Worm (Caenorhabditis elegans) whole organism, late embryonic: ENCODE measurements around the gene pdk-1.

Experiments used
- ceh-45 ChIP-seq: fragments of 200-800 bp; sonication (Bioruptor generic); IDR thresholded peaks from 2 replicates; pipeline ENCODE4 v1.3.6; 2022; ENCODE audit warnings: missing genetic modification reagents, missing genetic modification characterization, missing compliant biosample characterization
- hlh-13 ChIP-seq: fragments of 200-800 bp; sonication (Bioruptor generic); optimal IDR thresholded peaks from 2 replicates; lab custom pipeline; 2018; ENCODE audit warnings: mild to moderate bottlenecking, missing genetic modification characterization, missing compliant biosample characterization
- hlh-30 ChIP-seq: sonication (generic microtip); optimal IDR thresholded peaks from 2 replicates; lab custom pipeline; 2017; ENCODE audit warnings: antibody characterized with exemption, missing genetic modification characterization, missing compliant biosample characterization; ENCODE audit not compliant: insufficient read depth
- nfya-1 ChIP-seq: sonication (generic microtip); optimal IDR thresholded peaks from 2 replicates; lab custom pipeline; 2017; ENCODE audit warnings: missing genetic modification characterization, mild to moderate bottlenecking, missing compliant biosample characterization, antibody characterized with exemption, moderate library complexity
- nhr-11 ChIP-seq: fragments of 150-350 bp; optimal IDR thresholded peaks from 2 replicates; lab custom pipeline; 2014; ENCODE audit warnings: missing biosample characterization, missing genetic modification characterization
- pqm-1 ChIP-seq: sonication (generic microtip); optimal IDR thresholded peaks from 2 replicates; lab custom pipeline; 2016; ENCODE audit warnings: missing genetic modification characterization, missing compliant biosample characterization
- ref-2 ChIP-seq: sonication (generic microtip); optimal IDR thresholded peaks from 2 replicates; lab custom pipeline; 2016; ENCODE audit warnings: missing genetic modification characterization, missing compliant biosample characterization

- TF ChIP-seq nhr-11 (no peak), hlh-13 (GFP tag; lab: Kevin White, UChicago) (no peak), nfya-1 (tag; lab: Kevin White, UChicago) (peak; percentile 58), ref-2 (tag; lab: Kevin White, UChicago) (peak; percentile 44), pqm-1 (tag; lab: Kevin White, UChicago) (no peak), hlh-30 (no peak), ceh-45 (GFP tag; lab: Robert Waterston, UW) (no peak)
Observed at ce11 chrX:1322997-1323396, 1.9 kb downstream of the pdk-1 start.
